Worm (Caenorhabditis elegans) whole organism, L1 larva: ENCODE data around the gene xdh-1.
"Not testable (repeated sequence)": the region's sequence is repeated elsewhere in the genome, so short reads cannot be mapped to it uniquely, and the experiment has no call there.

Experiments used
- F16B12.6 ChIP-seq: fragments of 150-350 bp; optimal IDR thresholded peaks from 2 replicates; lab custom pipeline; 2014; ENCODE audit warnings: missing biosample characterization, missing genetic modification characterization
- Y116A8C.19 ChIP-seq: sonication (generic microtip); optimal IDR thresholded peaks from 2 replicates; lab custom pipeline; 2016; ENCODE audit warnings: missing compliant biosample characterization, missing genetic modification characterization, borderline replicate concordance
- aha-1 ChIP-seq: fragments of 150-350 bp; optimal IDR thresholded peaks from 2 replicates; lab custom pipeline; 2014; ENCODE audit warnings: missing biosample characterization, missing genetic modification characterization
- alr-1 ChIP-seq: fragments of 200-800 bp; sonication (Bioruptor generic); optimal IDR thresholded peaks from 2 replicates; lab custom pipeline; 2018; ENCODE audit warnings: borderline replicate concordance, mild to moderate bottlenecking, missing genetic modification characterization, missing compliant biosample characterization
- aly-2 ChIP-seq: fragments of 150-350 bp; optimal IDR thresholded peaks from 2 replicates; lab custom pipeline; 2014; ENCODE audit warnings: missing biosample characterization, missing genetic modification characterization
- ama-1 ChIP-seq: fragments of 150-350 bp; optimal IDR thresholded peaks from 2 replicates; lab custom pipeline; 2014
- blmp-1 ChIP-seq: fragments of 150-350 bp; optimal IDR thresholded peaks from 2 replicates; lab custom pipeline; 2014; ENCODE audit warnings: missing biosample characterization, missing genetic modification characterization
- ceh-8 ChIP-seq: fragments of 200-800 bp; sonication (Bioruptor generic); optimal IDR thresholded peaks from 2 replicates; lab custom pipeline; 2018; ENCODE audit warnings: mild to moderate bottlenecking, missing genetic modification characterization, moderate library complexity, missing compliant biosample characterization
- ces-1 ChIP-seq: fragments of 150-350 bp; optimal IDR thresholded peaks from 2 replicates; lab custom pipeline; 2014; ENCODE audit warnings: missing biosample characterization, missing genetic modification reagents, missing genetic modification characterization
- dsc-1 ChIP-seq: sonication (generic microtip); optimal IDR thresholded peaks from 2 replicates; lab custom pipeline; 2016; ENCODE audit warnings: mild to moderate bottlenecking, missing genetic modification characterization, missing compliant biosample characterization
- efl-1 ChIP-seq, 4 experiments: fragments of 150-350 bp; optimal IDR thresholded peaks in 3 of 4; peaks in 1 of 4; 1 replicate in 1 of 4; 2 replicates in 3 of 4; lab custom pipeline; 2014; ENCODE audit warnings: missing biosample characterization in 2 of 4, missing genetic modification characterization in 2 of 4, missing genetic modification reagents in 2 of 4
- efl-3 ChIP-seq: fragments of 200-800 bp; sonication (Bioruptor generic); optimal IDR thresholded peaks from 2 replicates; lab custom pipeline; 2018; ENCODE audit warnings: mild to moderate bottlenecking, missing genetic modification characterization, missing compliant biosample characterization
- egl-13 ChIP-seq: sonication (generic microtip); optimal IDR thresholded peaks from 2 replicates; lab custom pipeline; 2016; ENCODE audit warnings: missing genotype, missing genetic modification reagents, missing genetic modification characterization, missing compliant biosample characterization
- elt-2 ChIP-seq: sonication (generic microtip); optimal IDR thresholded peaks from 2 replicates; lab custom pipeline; 2016; ENCODE audit warnings: missing genetic modification characterization, mild to moderate bottlenecking, inconsistent platforms, missing compliant biosample characterization, missing genetic modification reagents
- ets-5 ChIP-seq: fragments of 200-800 bp; sonication (Bioruptor generic); IDR thresholded peaks from 2 replicates; pipeline ENCODE4 v1.3.6; 2022; ENCODE audit warnings: missing genetic modification characterization, missing compliant biosample characterization
- fkh-4 ChIP-seq: sonication (generic microtip); optimal IDR thresholded peaks from 2 replicates; lab custom pipeline; 2016; ENCODE audit warnings: missing compliant biosample characterization, missing genetic modification characterization, borderline replicate concordance
- fkh-8 ChIP-seq: sonication (generic microtip); optimal IDR thresholded peaks from 2 replicates; lab custom pipeline; 2016; ENCODE audit warnings: mild to moderate bottlenecking, missing genetic modification characterization, missing compliant biosample characterization
- hlh-17 ChIP-seq: fragments of 200-800 bp; sonication (Bioruptor generic); optimal IDR thresholded peaks from 2 replicates; lab custom pipeline; 2018; ENCODE audit warnings: missing genetic modification characterization, mild to moderate bottlenecking, missing compliant biosample characterization, moderate library complexity, borderline replicate concordance
- isw-1 ChIP-seq: fragments of 200-800 bp; sonication (Bioruptor generic); IDR thresholded peaks from 2 replicates; pipeline ENCODE4 v1.3.6; 2022; ENCODE audit warnings: missing genetic modification characterization, missing compliant biosample characterization
- lin-35 ChIP-seq, 2 experiments: fragments of 150-350 bp; optimal IDR thresholded peaks; 2 replicates each; lab custom pipeline; 2014; ENCODE audit warnings: missing biosample characterization in 2 of 2, missing genetic modification characterization in 2 of 2, missing genetic modification reagents in 2 of 2
- lin-39 ChIP-seq: fragments of 150-350 bp; optimal IDR thresholded peaks from 2 replicates; lab custom pipeline; 2014; ENCODE audit warnings: missing biosample characterization, missing genetic modification reagents, missing genetic modification characterization
- lir-3 ChIP-seq: sonication (generic microtip); optimal IDR thresholded peaks from 2 replicates; lab custom pipeline; 2016; ENCODE audit warnings: mild to moderate bottlenecking, missing genetic modification characterization, moderate library complexity, missing compliant biosample characterization; ENCODE audit not compliant: poor library complexity
- mep-1 ChIP-seq: fragments of 150-350 bp; optimal IDR thresholded peaks from 2 replicates; lab custom pipeline; 2014; ENCODE audit warnings: missing biosample characterization, missing genetic modification characterization
- nhr-12 ChIP-seq: sonication (generic microtip); optimal IDR thresholded peaks from 2 replicates; lab custom pipeline; 2017; ENCODE audit warnings: missing biosample characterization, missing genetic modification characterization
- nhr-19 ChIP-seq: fragments of 200-800 bp; sonication (Bioruptor generic); conservative IDR thresholded peaks from 2 replicates; pipeline ENCODE4 v1.3.6; 2022; ENCODE audit warnings: missing genetic modification characterization, missing compliant biosample characterization
- nhr-28 ChIP-seq: fragments of 150-350 bp; optimal IDR thresholded peaks from 2 replicates; lab custom pipeline; 2014; ENCODE audit warnings: missing biosample characterization, missing genetic modification characterization
- nhr-76 ChIP-seq: sonication (generic microtip); optimal IDR thresholded peaks from 2 replicates; lab custom pipeline; 2017; ENCODE audit warnings: missing biosample characterization, missing genetic modification characterization
- nhr-84 ChIP-seq: sonication (generic microtip); optimal IDR thresholded peaks from 2 replicates; lab custom pipeline; 2017; ENCODE audit warnings: missing biosample characterization, missing genetic modification characterization
- nhr-90 ChIP-seq: sonication (generic microtip); optimal IDR thresholded peaks from 2 replicates; lab custom pipeline; 2016; ENCODE audit warnings: mild to moderate bottlenecking, missing genetic modification characterization, missing compliant biosample characterization; ENCODE audit not compliant: poor library complexity
- pag-3 ChIP-seq: sonication (generic microtip); optimal IDR thresholded peaks from 2 replicates; lab custom pipeline; 2017; ENCODE audit warnings: missing genetic modification characterization, mild to moderate bottlenecking, missing compliant biosample characterization, antibody characterized with exemption, borderline replicate concordance; ENCODE audit not compliant: insufficient read depth
- pax-3 ChIP-seq: fragments of 200-800 bp; sonication (Bioruptor generic); optimal IDR thresholded peaks from 2 replicates; lab custom pipeline; 2018; ENCODE audit warnings: mild to moderate bottlenecking, missing genetic modification characterization, moderate library complexity, missing compliant biosample characterization
- rnt-1 ChIP-seq: sonication (generic microtip); optimal IDR thresholded peaks from 2 replicates; lab custom pipeline; 2016; ENCODE audit warnings: mild to moderate bottlenecking, missing genetic modification characterization, moderate library complexity, missing compliant biosample characterization
- snpc-4 ChIP-seq: fragments of 150-350 bp; optimal IDR thresholded peaks from 2 replicates; lab custom pipeline; 2014; ENCODE audit warnings: missing biosample characterization, missing genetic modification characterization
- sptf-1 ChIP-seq: fragments of 150-350 bp; optimal IDR thresholded peaks from 2 replicates; lab custom pipeline; 2014; ENCODE audit warnings: missing biosample characterization, missing genetic modification characterization
- sup-37 ChIP-seq: fragments of 200-800 bp; sonication (Bioruptor generic); optimal IDR thresholded peaks from 2 replicates; lab custom pipeline; 2018; ENCODE audit warnings: mild to moderate bottlenecking, missing genetic modification characterization, missing compliant biosample characterization
- swsn-7 ChIP-seq: sonication (generic microtip); optimal IDR thresholded peaks from 2 replicates; lab custom pipeline; 2016; ENCODE audit warnings: missing genetic modification characterization, missing compliant biosample characterization
- tlp-1 ChIP-seq: fragments of 150-350 bp; optimal IDR thresholded peaks from 2 replicates; lab custom pipeline; 2014; ENCODE audit warnings: missing biosample characterization, missing genetic modification characterization
- unc-30 ChIP-seq: sonication (generic microtip); optimal IDR thresholded peaks from 2 replicates; lab custom pipeline; 2017; ENCODE audit warnings: missing biosample characterization, missing genetic modification characterization
- unc-86 ChIP-seq: sonication (generic microtip); optimal IDR thresholded peaks from 2 replicates; lab custom pipeline; 2016; ENCODE audit warnings: missing genetic modification characterization, missing compliant biosample characterization
- vab-15 ChIP-seq: sonication (generic microtip); optimal IDR thresholded peaks from 2 replicates; lab custom pipeline; 2017; ENCODE audit warnings: missing genotype, mild to moderate bottlenecking, missing genetic modification characterization, missing compliant biosample characterization
- xbp-1 ChIP-seq: sonication (generic microtip); optimal IDR thresholded peaks from 2 replicates; lab custom pipeline; 2016; ENCODE audit warnings: missing genetic modification characterization, missing compliant biosample characterization
- ztf-4 ChIP-seq: fragments of 150-350 bp; optimal IDR thresholded peaks from 2 replicates; lab custom pipeline; 2014; ENCODE audit warnings: missing biosample characterization, missing genetic modification characterization

xdh-1 gene

DNA sequence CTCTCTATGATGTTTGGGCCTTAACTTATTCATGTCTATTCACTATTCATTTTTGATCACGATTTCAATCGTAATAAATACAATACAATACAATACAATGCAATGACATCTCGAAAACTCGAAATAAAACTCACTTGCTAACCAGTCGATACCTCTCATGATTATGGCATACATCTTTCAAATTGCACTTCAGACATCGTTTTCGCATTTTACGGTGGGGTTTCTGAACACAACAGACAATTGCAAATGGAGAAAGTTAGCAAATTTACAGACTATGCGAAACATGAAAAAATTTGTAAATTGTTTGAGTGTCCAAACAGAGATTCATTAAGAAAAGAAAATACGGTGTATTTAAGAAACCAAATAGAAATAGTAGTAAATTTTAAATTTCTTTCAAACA is 29.2 kb downstream of the xdh-1 start, which contains the start of gene paqr-3:
Gene paqr-3, minus strand, starts transcription at position 210 of the 400 bp plus-strand sequence.
- TF ChIP-seq sup-37 (no peak), elt-2 (tag; lab: Kevin White, UChicago) (no peak), nhr-19 (GFP tag; lab: Robert Waterston, UW) (no peak), Y116A8C.19 (tag; lab: Kevin White, UChicago) (no peak), swsn-7 (tag; lab: Kevin White, UChicago) (no peak), fkh-4 (no peak), alr-1 (no peak), aly-2 (tag; lab: Kevin White, UChicago) (no peak), hlh-17 (no peak)

DNA sequence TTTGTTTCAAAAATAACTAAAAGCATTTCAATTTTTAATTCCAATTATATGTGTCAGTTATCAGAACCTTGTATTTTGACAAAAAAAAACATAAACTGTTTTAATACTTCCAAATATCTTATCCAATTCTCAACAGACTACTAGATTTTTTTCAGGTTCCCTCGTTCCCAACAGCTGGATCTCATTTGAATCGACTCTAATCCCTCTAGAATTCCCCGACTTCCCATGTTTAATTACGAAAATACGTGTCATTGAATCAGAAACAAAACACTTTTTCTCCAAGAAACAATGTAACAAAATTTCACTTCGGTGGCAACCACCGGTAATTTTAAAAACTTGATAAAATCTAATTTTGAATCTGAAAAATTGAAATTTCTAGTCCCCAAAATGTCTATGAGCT is 33.5 kb downstream of the xdh-1 start:
- peak; percentile 69 for TF ChIP-seq fkh-4
- no peak for TF ChIP-seq snpc-4
- TF ChIP-seq Y116A8C.19 (tag; lab: Kevin White, UChicago): no peak
- TF ChIP-seq elt-2 (tag; lab: Kevin White, UChicago): no peak
- no peak for TF ChIP-seq rnt-1 (tag; lab: Kevin White, UChicago)
- TF ChIP-seq hlh-17: no peak
- no peak for TF ChIP-seq sptf-1 (tag; lab: Kevin White, UChicago)
- peak; percentile 86 for TF ChIP-seq dsc-1 (tag; lab: Kevin White, UChicago)

DNA sequence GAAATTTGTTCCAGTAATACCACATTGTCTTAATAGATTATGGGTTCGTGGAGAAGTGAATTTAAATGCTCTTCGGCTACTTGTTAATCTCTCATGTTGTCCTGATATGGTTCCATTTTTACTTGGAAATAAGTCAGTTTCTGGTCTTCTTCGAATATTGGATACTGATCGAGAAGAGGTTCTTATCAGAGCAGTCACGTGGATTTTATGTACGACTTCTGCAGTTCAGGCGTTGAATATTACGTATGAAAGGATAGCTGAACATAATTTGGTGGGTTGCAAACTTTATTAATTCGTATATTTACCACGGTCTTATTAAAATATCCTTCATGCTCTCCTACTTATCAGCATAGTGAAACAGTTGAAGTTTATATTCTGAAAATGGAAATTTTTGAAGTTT is 34.8 kb downstream of the xdh-1 start:
- TF ChIP-seq pax-3: no peak
- no peak for TF ChIP-seq ces-1 (GFP tag; lab: Kevin White, UChicago)

DNA sequence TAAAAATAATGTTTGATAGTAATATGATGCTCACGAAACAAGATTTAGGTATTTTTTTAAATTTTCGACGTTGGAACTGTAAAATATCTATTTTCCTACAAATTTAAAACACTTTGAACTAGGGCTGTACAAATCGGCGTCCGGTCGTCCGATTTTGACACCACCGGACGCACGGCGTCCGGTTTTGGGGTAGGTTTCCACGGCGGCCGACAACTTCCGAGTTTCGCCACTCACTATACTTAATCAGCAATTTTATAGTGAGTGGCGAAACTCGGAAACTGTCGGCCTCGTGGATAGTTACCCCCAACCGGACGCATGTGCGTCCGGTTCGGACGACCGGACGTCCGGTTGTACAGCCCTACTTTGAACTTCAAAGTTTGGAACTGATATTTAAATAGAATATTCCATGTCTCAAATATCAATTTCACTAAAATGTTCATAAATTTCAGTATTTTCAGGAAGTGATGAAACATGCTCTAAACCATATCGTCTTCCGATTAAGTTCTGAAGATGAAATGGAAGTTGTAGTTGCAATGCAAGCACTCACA is 35.4 kb downstream of the xdh-1 start:
- TF ChIP-seq aha-1 (tag; lab: Kevin White, UChicago): no peak
- no peak for TF ChIP-seq lin-35 (GFP tag; optimal IDR thresholded peaks at IDR 0.05; lab: Kevin White, UChicago)
- TF ChIP-seq tlp-1 (tag; lab: Kevin White, UChicago): no peak
- no peak for TF ChIP-seq blmp-1 (tag; lab: Kevin White, UChicago)
- TF ChIP-seq fkh-8 (tag; lab: Kevin White, UChicago): no peak
- TF ChIP-seq sup-37: no peak
- no peak for TF ChIP-seq pag-3
- TF ChIP-seq lir-3: no peak
- no peak for TF ChIP-seq fkh-4
- TF ChIP-seq mep-1 (tag; lab: Kevin White, UChicago): no peak
- no peak for TF ChIP-seq xbp-1 (tag; lab: Kevin White, UChicago)
- no peak for TF ChIP-seq lin-39
- TF ChIP-seq nhr-76 (tag; lab: Kevin White, UChicago): no peak
- TF ChIP-seq F16B12.6 (tag; lab: Kevin White, UChicago): no peak
- no peak for TF ChIP-seq sptf-1 (tag; lab: Kevin White, UChicago)

DNA sequence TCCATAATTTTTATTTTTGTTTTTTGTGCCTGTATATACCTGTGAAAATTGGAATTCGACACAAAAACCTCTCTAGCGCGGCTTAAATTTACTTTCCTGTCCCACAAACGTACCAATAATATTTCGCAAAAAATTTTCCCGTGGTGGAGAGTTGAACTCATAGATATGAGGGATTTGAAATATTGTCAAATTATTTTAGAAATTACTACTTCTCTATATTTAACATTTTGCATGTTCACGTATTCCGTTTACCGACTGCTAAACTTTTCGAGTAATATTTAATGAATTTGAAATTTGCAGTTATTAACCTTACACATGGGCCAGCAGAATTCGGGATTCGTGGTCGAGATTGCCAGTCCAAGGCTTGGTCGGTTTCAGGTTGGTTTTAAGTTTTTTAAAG is 38.9 kb downstream of the xdh-1 start, which contains the start of gene Y67A10A.7:
Gene Y67A10A.7, plus strand, starts transcription at position 301 of the 400 bp plus-strand sequence.
- not testable (repeated sequence) for TF ChIP-seq nhr-12 (tag; lab: Kevin White, UChicago); vab-15; nhr-28 (tag; lab: Kevin White, UChicago)

DNA sequence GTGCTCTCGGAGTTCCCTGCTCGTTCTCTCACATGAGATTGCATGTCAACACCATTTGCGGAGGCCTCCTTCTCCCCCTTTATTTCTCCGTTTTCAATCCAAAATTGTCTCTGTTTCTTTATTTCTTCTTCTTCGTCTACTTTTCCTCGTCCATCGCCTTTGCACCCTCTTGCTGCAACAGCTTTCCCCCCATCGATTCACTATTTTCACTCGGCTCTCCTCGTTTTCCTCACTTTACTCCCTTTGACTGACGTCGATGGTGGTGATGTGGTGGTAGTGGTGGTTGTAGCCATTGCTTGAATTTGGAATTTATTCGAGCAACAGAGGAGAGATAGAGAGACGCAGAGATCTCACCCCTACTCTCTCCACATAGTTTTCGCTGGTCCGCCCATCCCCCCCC is 41.1 kb downstream of the xdh-1 start:
- TF ChIP-seq Y116A8C.19 (tag; lab: Kevin White, UChicago) (no peak), nhr-90 (tag; lab: Kevin White, UChicago) (no peak), ztf-4 (tag; lab: Kevin White, UChicago) (no peak), efl-1 (optimal IDR thresholded peaks at IDR 0.05; lab: Kevin White, UChicago) (peak; percentile 28 to 31), efl-1 (GFP tag; optimal IDR thresholded peaks at IDR 0.05 in 1 of 2; lab: Kevin White, UChicago) (no peak), pag-3 (no peak), ama-1 (lab: Kevin White, UChicago) (no peak), egl-13 (peak; percentile 38), nhr-84 (tag; lab: Kevin White, UChicago) (no peak), efl-3 (GFP tag; lab: Kevin White, UChicago) (no peak), unc-30 (tag; lab: Kevin White, UChicago) (no peak), ets-5 (GFP tag; lab: Robert Waterston, UW) (no peak), lir-3 (no peak), isw-1 (GFP tag; lab: Robert Waterston, UW) (peak; percentile 36), nhr-28 (tag; lab: Kevin White, UChicago) (no peak), ceh-8 (GFP tag; lab: Kevin White, UChicago) (peak; percentile 2), blmp-1 (tag; lab: Kevin White, UChicago) (no peak), sptf-1 (tag; lab: Kevin White, UChicago) (no peak), unc-86 (tag; lab: Kevin White, UChicago) (peak; percentile 75)
